Worm (Caenorhabditis elegans) whole organism, L2 larva: ENCODE results near the gene unc-30.

Experiments used
- lin-39 ChIP-seq: fragments of 150-350 bp; optimal IDR thresholded peaks from 2 replicates; lab custom pipeline; 2014; ENCODE audit warnings: missing biosample characterization, missing genetic modification reagents, missing genetic modification characterization
- nhr-25 ChIP-seq: fragments of 150-350 bp; sonication (generic microtip); optimal IDR thresholded peaks from 3 replicates; lab custom pipeline; 2014; ENCODE audit warnings: missing biosample characterization, missing genetic modification characterization

- TF ChIP-seq nhr-25 (tag; lab: Kevin White, UChicago) (peak; percentile 65), lin-39 (tag; lab: Kevin White, UChicago) (no peak)
Measured at ce11 chrIV:13098652-13099051, 20.1 kb upstream of the unc-30 start, which contains the start of the genes dli-1, tin-9.2 and exos-4.1.
